Worm (Caenorhabditis elegans): ENCODE data around the gene pqn-75.

pqn-75 gene

ce11 chrIV:4025923-4026322, 46.2 kb upstream of the pqn-75 start:
- peak; percentile 72 for TF ChIP-seq somi-1 (GFP tag; optimal IDR thresholded peaks at IDR 0.05)
- no peak for TF ChIP-seq akir-1 (GFP tag; optimal IDR thresholded peaks at IDR 0.05)
- peak; percentile 94 for TF ChIP-seq zfh-2 (GFP tag; conservative IDR thresholded peaks at IDR 0.05)
- TF ChIP-seq lin-54 (GFP tag; optimal IDR thresholded peaks at IDR 0.05): peak; percentile 12
- no peak for TF ChIP-seq ets-4 (GFP tag; optimal IDR thresholded peaks at IDR 0.05)
- TF ChIP-seq lin-35 (GFP tag; optimal IDR thresholded peaks at IDR 0.05): peak in 1 of 3 experiments; percentile 16
- 0 out of 2 replicates have a peak, but pooled peaks have one; percentile 57 for TF ChIP-seq nfyb-1 (GFP tag; IDR thresholded peaks at IDR 0.05)
- 0 out of 2 replicates have a peak, but pooled peaks have one; percentile 37 for TF ChIP-seq C06A6.2 (GFP tag; conservative IDR thresholded peaks at IDR 0.05)
- 0 out of 2 replicates have a peak, but pooled peaks have one; percentile 9 for TF ChIP-seq F37B4.10 (GFP tag; IDR thresholded peaks at IDR 0.05)
- peak; percentile 75 for TF ChIP-seq chd-7 (tag; optimal IDR thresholded peaks at IDR 0.05)
- 0 out of 2 replicates have a peak, but pooled peaks have one; percentile 32 for TF ChIP-seq B0336.3 (GFP tag; IDR thresholded peaks at IDR 0.05)
- peak; percentile 77 for TF ChIP-seq egrh-3 (GFP tag; IDR thresholded peaks at IDR 0.05)
- TF ChIP-seq K11D2.4 (GFP tag; IDR thresholded peaks at IDR 0.05): peak; percentile 32; the same call in 1 of the 2 replicates
- TF ChIP-seq mcd-1 (GFP tag; IDR thresholded peaks at IDR 0.05): peak; percentile 53; the same call in 1 of the 2 replicates
- 0 out of 2 replicates have a peak, but pooled peaks have one; percentile 25 for TF ChIP-seq lin-26 (GFP tag; IDR thresholded peaks at IDR 0.05)
- peak; percentile 46 for TF ChIP-seq lin-40 (tag; optimal IDR thresholded peaks at IDR 0.05)
- TF ChIP-seq K12H6.12 (tag; optimal IDR thresholded peaks at IDR 0.05): peak; percentile 81
- peak; percentile 31 for TF ChIP-seq ztf-3 (GFP tag; optimal IDR thresholded peaks at IDR 0.05)
- peak; percentile 25; the same call in 1 of the 2 replicates for TF ChIP-seq hmg-1.2 (GFP tag; IDR thresholded peaks at IDR 0.05)
- TF ChIP-seq tbp1 (GFP tag; optimal IDR thresholded peaks at IDR 0.05): peak; percentile 12
- TF ChIP-seq F33H1.4 (GFP tag; IDR thresholded peaks at IDR 0.05): no peak
- TF ChIP-seq dox-1 (GFP tag; IDR thresholded peaks at IDR 0.05): 0 out of 2 replicates have a peak, but pooled peaks have one; percentile 34
- TF ChIP-seq ztf-22 (GFP tag; optimal IDR thresholded peaks at IDR 0.05): peak; percentile 39
- peak; percentile 77 for TF ChIP-seq ceh-27 (GFP tag; optimal IDR thresholded peaks at IDR 0.05)
- no peak for TF ChIP-seq zim-3 (tag; optimal IDR thresholded peaks at IDR 0.05)
- no peak for TF ChIP-seq snpc-4 (GFP tag; optimal IDR thresholded peaks at IDR 0.05)
- TF ChIP-seq snpc-4 (tag; optimal IDR thresholded peaks at IDR 0.05): peak in 1 of 4 experiments; percentile 10
- TF ChIP-seq egl-44 (GFP tag; IDR thresholded peaks at IDR 0.05): 0 out of 2 replicates have a peak, but pooled peaks have one; percentile 29
- TF ChIP-seq T07F8.4 (tag; optimal IDR thresholded peaks at IDR 0.05): no peak
- TF ChIP-seq Y67H2A.10 (GFP tag; conservative IDR thresholded peaks at IDR 0.05): no peak
- no peak for TF ChIP-seq cebp-1 (GFP tag; IDR thresholded peaks at IDR 0.05)
- peak; percentile 68 for TF ChIP-seq cebp-1 (tag; optimal IDR thresholded peaks at IDR 0.05)
- TF ChIP-seq attf-5 (GFP tag; optimal IDR thresholded peaks at IDR 0.05): peak; percentile 50

- TF ChIP-seq atf-7 (tag; optimal IDR thresholded peaks at IDR 0.05) (peak; percentile 15), nfya-2 (GFP tag; IDR thresholded peaks at IDR 0.05) (no peak), Y67H2A.10 (GFP tag; conservative IDR thresholded peaks at IDR 0.05) (no peak), lin-54 (GFP tag; optimal IDR thresholded peaks at IDR 0.05) (no peak), tbx-9 (tag; optimal IDR thresholded peaks at IDR 0.05; ENCODE audit: borderline replicate concordance) (no peak), ztf-3 (GFP tag; optimal IDR thresholded peaks at IDR 0.05) (no peak), ztf-18 (tag; optimal IDR thresholded peaks at IDR 0.05) (no peak), F52B5.7 (tag; optimal IDR thresholded peaks at IDR 0.05) (no peak), bed-2 (GFP tag; IDR thresholded peaks at IDR 0.05) (no peak), F39B2.1 (GFP tag; IDR thresholded peaks at IDR 0.05) (no peak), ets-4 (GFP tag; optimal IDR thresholded peaks at IDR 0.05) (peak; percentile 34), B0019.2 (GFP tag; conservative IDR thresholded peaks at IDR 0.05) (no peak), T26A5.8 (tag; optimal IDR thresholded peaks at IDR 0.05) (no peak), nfya-1 (tag; optimal IDR thresholded peaks at IDR 0.05; ENCODE audit: borderline replicate concordance, insufficient read depth) (no peak), nhr-80 (tag; optimal IDR thresholded peaks at IDR 0.05) (peak; percentile 21), tlf-1 (GFP tag; optimal IDR thresholded peaks at IDR 0.05) (no peak)
These were observed 44.8 kb upstream of the pqn-75 start for ce11 chrIV:4027106-4027888.

All from whole organism, young adult.